Fruit fly (Drosophila melanogaster) whole organism, wandering third instar larva: ENCODE results near the gene Zasp66.
A peak's percentile ranks its signal among the peaks of the same experiment; 100 is the strongest.

Source experiments
- Abd-B ChIP-seq: fragments of >200 bp; optimal IDR thresholded peaks from 2 replicates; lab custom pipeline; 2017; ENCODE audit warnings: missing biosample characterization, missing genetic modification characterization
- CG32264 ChIP-seq: fragments of 200-800 bp; sonication (Bioruptor generic); optimal IDR thresholded peaks from 2 replicates; lab custom pipeline; 2016; ENCODE audit warnings: missing biosample characterization, missing genetic modification characterization
- CG9705 ChIP-seq: fragments of 200-800 bp; sonication (Bioruptor generic); optimal IDR thresholded peaks from 2 replicates; lab custom pipeline; 2018; ENCODE audit warnings: missing biosample characterization, mild to moderate bottlenecking, missing genetic modification characterization
- CrebA ChIP-seq: fragments of 200-800 bp; sonication (Bioruptor generic); optimal IDR thresholded peaks from 2 replicates; lab custom pipeline; 2016; ENCODE audit warnings: missing biosample characterization, mild to moderate bottlenecking, missing genetic modification characterization, borderline replicate concordance
- Dfd ChIP-seq: fragments of >200 bp; optimal IDR thresholded peaks from 2 replicates; lab custom pipeline; 2017; ENCODE audit warnings: missing biosample characterization, missing genetic modification characterization
- Dif ChIP-seq: fragments of 200-275, 200-300 bp; sonication (Bioruptor generic); optimal IDR thresholded peaks from 2 replicates; lab custom pipeline; 2018; ENCODE audit warnings: missing biosample characterization, missing genetic modification characterization; ENCODE audit not compliant: partially characterized antibody
- GATAd ChIP-seq: sonication (Bioruptor generic); optimal IDR thresholded peaks from 2 replicates; lab custom pipeline; 2016; ENCODE audit warnings: missing biosample characterization, missing genetic modification characterization
- HLH106 ChIP-seq: fragments of 200-800 bp; optimal IDR thresholded peaks from 3 replicates; lab custom pipeline; 2019; ENCODE audit warnings: missing biosample characterization, mild to moderate bottlenecking, missing genetic modification characterization, moderate library complexity
- Hnf4 ChIP-seq: fragments of 200-800 bp; sonication (Bioruptor generic); optimal IDR thresholded peaks from 2 replicates; lab custom pipeline; 2016; ENCODE audit warnings: missing biosample characterization, mild to moderate bottlenecking, missing genetic modification characterization
- Hr78 ChIP-seq: fragments of >200 bp; optimal IDR thresholded peaks from 2 replicates; lab custom pipeline; 2017; ENCODE audit warnings: missing biosample characterization, missing genetic modification characterization
- Hr83 ChIP-seq: fragments of 200-300 bp; sonication (Bioruptor generic); optimal IDR thresholded peaks from 2 replicates; lab custom pipeline; 2016; ENCODE audit warnings: missing biosample characterization, mild to moderate bottlenecking, missing genetic modification characterization, moderate library complexity; ENCODE audit not compliant: poor library complexity, severe bottlenecking
- Jra ChIP-seq: sonication (Bioruptor generic); optimal IDR thresholded peaks from 2 replicates; lab custom pipeline; 2016; ENCODE audit warnings: missing biosample characterization, missing genetic modification characterization
- Mio ChIP-seq: sonication (Bioruptor generic); optimal IDR thresholded peaks from 2 replicates; lab custom pipeline; 2016; ENCODE audit warnings: missing biosample characterization, missing genetic modification characterization
- Myc ChIP-seq: fragments of >200 bp; optimal IDR thresholded peaks from 2 replicates; lab custom pipeline; 2017
- N ChIP-seq: fragments of >200 bp; optimal IDR thresholded peaks from 2 replicates; lab custom pipeline; 2018; ENCODE audit warnings: missing biosample characterization, missing external identifiers, missing genetic modification characterization
- OdsH ChIP-seq: fragments of 200-800 bp; sonication (Bioruptor generic); optimal IDR thresholded peaks from 2 replicates; lab custom pipeline; 2016; ENCODE audit warnings: missing biosample characterization, mild to moderate bottlenecking, missing genetic modification characterization
- Rel ChIP-seq, 2 experiments: fragments of 200-800 bp; sonication (Bioruptor generic) in 1 of 2; optimal IDR thresholded peaks; 2 replicates in 1 of 2; 3 replicates in 1 of 2; lab custom pipeline; 2016 to 2019; ENCODE audit warnings: mild to moderate bottlenecking in 2 of 2, missing biosample characterization in 2 of 2, missing genetic modification characterization in 2 of 2, moderate library complexity in 1 of 2
- Sp1 ChIP-seq: fragments of 200-800 bp; sonication (Bioruptor generic); optimal IDR thresholded peaks from 3 replicates; lab custom pipeline; 2019; ENCODE audit warnings: missing biosample characterization, mild to moderate bottlenecking, missing genetic modification characterization, moderate library complexity
- Vsx2 ChIP-seq: fragments of 200-300, 225-300 bp; sonication (Bioruptor generic); optimal IDR thresholded peaks from 2 replicates; lab custom pipeline; 2018; ENCODE audit warnings: missing biosample characterization, missing genetic modification characterization; ENCODE audit not compliant: partially characterized antibody
- br ChIP-seq: fragments of 200-800 bp; sonication (Bioruptor generic); optimal IDR thresholded peaks from 2 replicates; lab custom pipeline; 2016; ENCODE audit warnings: missing biosample characterization, missing genetic modification characterization
- brk ChIP-seq: fragments of 200-800 bp; sonication (Bioruptor generic); optimal IDR thresholded peaks from 2 replicates; lab custom pipeline; 2016; ENCODE audit warnings: missing biosample characterization, mild to moderate bottlenecking, missing genetic modification characterization
- dl ChIP-seq, 2 experiments: fragments of 175-275, 200-275 bp in 1 of 2; fragments of 200-275 bp in 1 of 2; sonication (Bioruptor generic); optimal IDR thresholded peaks; lab custom pipeline; 2018; ENCODE audit warnings: mild to moderate bottlenecking in 2 of 2, missing biosample characterization in 2 of 2, missing genetic modification characterization in 2 of 2, moderate library complexity in 2 of 2; ENCODE audit not compliant: partially characterized antibody in 2 of 2, insufficient read depth in 1 of 2
- dmrt93B ChIP-seq: fragments of 200-800 bp; sonication (Bioruptor generic); optimal IDR thresholded peaks from 2 replicates; lab custom pipeline; 2018; ENCODE audit warnings: missing biosample characterization, mild to moderate bottlenecking, missing genetic modification characterization
- dsf ChIP-seq: sonication (Bioruptor generic); optimal IDR thresholded peaks from 2 replicates; lab custom pipeline; 2016; ENCODE audit warnings: missing biosample characterization, missing genetic modification characterization, borderline replicate concordance
- ey ChIP-seq: fragments of 200-800 bp; sonication (Bioruptor generic); optimal IDR thresholded peaks from 2 replicates; lab custom pipeline; 2016; ENCODE audit warnings: missing biosample characterization, missing genetic modification characterization
- foxo ChIP-seq, 2 experiments: fragments of 200-800 bp; sonication (Bioruptor generic); optimal IDR thresholded peaks; 2 replicates in 1 of 2; 3 replicates in 1 of 2; lab custom pipeline; 2016 to 2017; ENCODE audit warnings: missing biosample characterization in 2 of 2, missing genetic modification characterization in 2 of 2
- fru ChIP-seq: fragments of 200-800 bp; sonication (Bioruptor generic); optimal IDR thresholded peaks from 3 replicates; lab custom pipeline; 2016; ENCODE audit warnings: missing biosample characterization, mild to moderate bottlenecking, missing genetic modification characterization
- h ChIP-seq: fragments of 200-800 bp; sonication (Bioruptor generic); optimal IDR thresholded peaks from 3 replicates; lab custom pipeline; 2016; ENCODE audit warnings: missing biosample characterization, mild to moderate bottlenecking, missing genetic modification characterization
- jim ChIP-seq: fragments of 175-275, 200-325 bp; sonication (Bioruptor generic); optimal IDR thresholded peaks from 2 replicates; lab custom pipeline; 2016; ENCODE audit warnings: missing biosample characterization, mild to moderate bottlenecking, missing genetic modification characterization
- lola ChIP-seq: fragments of >200 bp; optimal IDR thresholded peaks from 2 replicates; lab custom pipeline; 2017; ENCODE audit warnings: missing biosample characterization, missing genetic modification characterization
- pan ChIP-seq: fragments of >200 bp; optimal IDR thresholded peaks from 2 replicates; lab custom pipeline; 2017
- psq ChIP-seq: fragments of 200-800 bp; sonication (Bioruptor generic); optimal IDR thresholded peaks from 3 replicates; lab custom pipeline; 2017; ENCODE audit warnings: missing biosample characterization, mild to moderate bottlenecking, missing genetic modification characterization, moderate library complexity
- rgr ChIP-seq: fragments of 200-800 bp; sonication (Bioruptor generic); optimal IDR thresholded peaks from 3 replicates; lab custom pipeline; 2016; ENCODE audit warnings: missing biosample characterization, mild to moderate bottlenecking, missing genetic modification characterization
- sage ChIP-seq: fragments of 200-800 bp; sonication (Bioruptor generic); optimal IDR thresholded peaks from 2 replicates; lab custom pipeline; 2016; ENCODE audit warnings: missing biosample characterization, mild to moderate bottlenecking, missing genetic modification characterization
- sv ChIP-seq: fragments of 200-800 bp; sonication (Bioruptor generic); optimal IDR thresholded peaks from 3 replicates; lab custom pipeline; 2016; ENCODE audit warnings: missing biosample characterization, missing genetic modification characterization
- tai ChIP-seq: sonication (Bioruptor generic); optimal IDR thresholded peaks from 2 replicates; lab custom pipeline; 2016; ENCODE audit warnings: missing biosample characterization, missing genetic modification characterization
- usp ChIP-seq: fragments of >200 bp; optimal IDR thresholded peaks from 2 replicates; lab custom pipeline; 2017; ENCODE audit warnings: missing biosample characterization, missing genetic modification characterization
- woc ChIP-seq: sonication (Bioruptor generic); optimal IDR thresholded peaks from 2 replicates; lab custom pipeline; 2016; ENCODE audit warnings: missing biosample characterization, mild to moderate bottlenecking, missing genetic modification characterization

Gene Zasp66

DNA sequence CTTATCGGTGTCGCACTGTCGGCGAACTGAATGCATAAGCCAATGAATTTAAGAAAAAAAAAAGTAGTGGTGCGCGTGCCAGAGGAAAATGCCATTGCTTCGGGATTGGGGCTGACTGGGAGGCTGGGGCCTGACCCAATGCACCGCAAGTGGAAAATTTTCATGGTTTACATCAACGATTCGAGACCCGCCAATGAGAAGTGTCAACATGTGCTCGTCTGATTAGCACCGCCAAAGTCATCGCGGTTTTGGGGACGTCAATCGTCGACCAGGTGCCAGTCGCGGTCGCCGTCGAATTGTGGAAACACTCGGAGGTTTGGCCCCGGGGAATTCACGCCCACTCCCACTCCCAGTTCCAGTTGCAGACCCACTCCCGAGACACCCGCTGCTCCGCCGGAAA lies 59.6 kb downstream of the Zasp66 start:
- TF ChIP-seq h (GFP tag; lab: Kevin White, UChicago) (peak; percentile 75), br (GFP tag; lab: Kevin White, UChicago) (peak; percentile 12), Rel (GFP tag; optimal IDR thresholded peaks at IDR 0.05; lab: Kevin White, UChicago) (no peak), Rel (tag; optimal IDR thresholded peaks at IDR 0.05; lab: Kevin White, UChicago) (peak; percentile 49), Abd-B (no peak), Vsx2 (GFP tag; lab: Kevin White, UChicago) (no peak), dmrt93B (GFP tag; lab: Kevin White, UChicago) (no peak)

- TF ChIP-seq CG32264 (GFP tag; lab: Kevin White, UChicago) (no peak), psq (peak; percentile 22), brk (GFP tag; lab: Kevin White, UChicago) (no peak), dl (GFP tag; optimal IDR thresholded peaks at IDR 0.05; lab: Kevin White, UChicago; ENCODE audit: insufficient read depth in 1 of 2, partially characterized antibody in 2 of 2) (no peak), N (GFP tag; lab: Kevin White, UChicago) (no peak), Hnf4 (GFP tag; lab: Kevin White, UChicago) (peak; percentile 25), sv (no peak), Hr78 (GFP tag; lab: Kevin White, UChicago) (no peak), usp (GFP tag; lab: Kevin White, UChicago) (no peak), h (GFP tag; lab: Kevin White, UChicago) (peak; percentile 89), br (GFP tag; lab: Kevin White, UChicago) (no peak), dmrt93B (GFP tag; lab: Kevin White, UChicago) (no peak), HLH106 (tag; lab: Kevin White, UChicago) (no peak), Dfd (GFP tag; lab: Kevin White, UChicago) (no peak), CG9705 (no peak), Abd-B (no peak), pan (lab: Kevin White, UChicago) (no peak), OdsH (GFP tag; lab: Kevin White, UChicago) (peak; percentile 28), Jra (GFP tag; lab: Kevin White, UChicago) (no peak), Mio (no peak), dsf (GFP tag; lab: Kevin White, UChicago) (peak; percentile 2), Rel (GFP tag; optimal IDR thresholded peaks at IDR 0.05; lab: Kevin White, UChicago) (no peak), Rel (tag; optimal IDR thresholded peaks at IDR 0.05; lab: Kevin White, UChicago) (peak; percentile 72), CrebA (GFP tag; lab: Kevin White, UChicago) (no peak), tai (GFP tag; lab: Kevin White, UChicago) (no peak), rgr (GFP tag; lab: Kevin White, UChicago) (peak; percentile 26), Dif (no peak), woc (GFP tag; lab: Kevin White, UChicago) (peak; percentile 14), lola (no peak), jim (GFP tag; lab: Kevin White, UChicago) (no peak), Hr83 (no peak), fru (GFP tag; lab: Kevin White, UChicago) (no peak), GATAd (no peak), ey (GFP tag; lab: Kevin White, UChicago) (no peak), Myc (no peak), sage (GFP tag; lab: Kevin White, UChicago) (no peak), Vsx2 (GFP tag; lab: Kevin White, UChicago) (peak; percentile 49), foxo (GFP tag; optimal IDR thresholded peaks at IDR 0.05; lab: Kevin White, UChicago) (peak in 1 of 2 experiments; percentile 4), Sp1 (GFP tag; lab: Kevin White, UChicago) (peak; percentile 3)
These were observed 60.4 kb downstream of the Zasp66 start for dm6 chr3L:8684419-8685081.
